Worm (Caenorhabditis elegans): ENCODE measurements around the gene xbp-1.

ce11 chrIII:4166745-4167144 lies 26.9 kb upstream of the xbp-1 start, which contains the start of gene rnf-5:
- no peak for TF ChIP-seq med-1 (GFP tag; optimal IDR thresholded peaks at IDR 0.05; ENCODE audit: insufficient read depth)
- no peak for TF ChIP-seq T22C8.4 (GFP tag; IDR thresholded peaks at IDR 0.05)
- TF ChIP-seq ztf-23 (GFP tag; IDR thresholded peaks at IDR 0.05): no peak
- TF ChIP-seq ztf-29 (GFP tag; IDR thresholded peaks at IDR 0.05): no peak
- no peak for TF ChIP-seq flt-1 (GFP tag; IDR thresholded peaks at IDR 0.05)
- no peak for TF ChIP-seq ref-1 (GFP tag; conservative IDR thresholded peaks at IDR 0.05)
- TF ChIP-seq tab-1 (GFP tag; IDR thresholded peaks at IDR 0.05): no peak
- TF ChIP-seq cog-1 (tag; optimal IDR thresholded peaks at IDR 0.05): no peak

Data from whole organism, midembryonic.